Fruit fly (Drosophila melanogaster): Measurements from ENCODE around the gene CG4669.

The CG4669 gene

dm6 chr3L:5187572-5187934, 46.7 kb upstream of the CG4669 start:
- TF ChIP-seq CG10267 (tag; optimal IDR thresholded peaks at IDR 0.05) (peak; percentile 21), Six4 (GFP tag; optimal IDR thresholded peaks at IDR 0.05) (peak; percentile 41), CG18619 (GFP tag; optimal IDR thresholded peaks at IDR 0.05) (no peak), CG7839 (tag; optimal IDR thresholded peaks at IDR 0.05) (peak; percentile 72), CG8290 (GFP tag; optimal IDR thresholded peaks at IDR 0.05) (no peak), CG8290 (tag; optimal IDR thresholded peaks at IDR 0.05) (peak in 1 of 2 experiments; percentile 65), CG10147 (GFP tag; optimal IDR thresholded peaks at IDR 0.05) (peak; percentile 47), Sox100B (GFP tag; optimal IDR thresholded peaks at IDR 0.05) (peak; percentile 6), CG1832 (GFP tag; optimal IDR thresholded peaks at IDR 0.05) (no peak), gce (GFP tag; IDR thresholded peaks at IDR 0.05) (0 out of 3 replicates have a peak, but pooled peaks have one; percentile 37), HLHmδ (GFP tag; optimal IDR thresholded peaks at IDR 0.05) (no peak), HLH3B (GFP tag; IDR thresholded peaks at IDR 0.05) (peak; percentile 73), TFAM (GFP tag; optimal IDR thresholded peaks at IDR 0.05) (peak; percentile 32), CG34422 (GFP tag; IDR thresholded peaks at IDR 0.05) (peak; percentile 72; the same call in 2 of the 3 replicates), CG15696 (tag; optimal IDR thresholded peaks at IDR 0.05) (peak; percentile 47), pnt (GFP tag; optimal IDR thresholded peaks at IDR 0.05) (no peak), yki (optimal IDR thresholded peaks at IDR 0.05) (no peak), Aef1 (GFP tag; IDR thresholded peaks at IDR 0.05) (peak; percentile 40; the same call in 2 of the 3 replicates), Hr3 (GFP tag; optimal IDR thresholded peaks at IDR 0.05) (peak; percentile 38), CG10209 (GFP tag; optimal IDR thresholded peaks at IDR 0.05) (peak; percentile 28), CG18764 (GFP tag; optimal IDR thresholded peaks at IDR 0.05) (peak; percentile 53), dpn (GFP tag; optimal IDR thresholded peaks at IDR 0.05) (peak; percentile 9 to 56), fu2 (GFP tag; optimal IDR thresholded peaks at IDR 0.05) (peak; percentile 36), dmrt11E (tag; optimal IDR thresholded peaks at IDR 0.05) (peak; percentile 85), CG11695 (GFP tag; IDR thresholded peaks at IDR 0.05) (peak; percentile 64; the same call in 2 of the 3 replicates), CG3838 (GFP tag; optimal IDR thresholded peaks at IDR 0.05) (no peak), dysf (GFP tag; IDR thresholded peaks at IDR 0.05) (peak; percentile 61), seq (GFP tag; IDR thresholded peaks at IDR 0.05) (no peak), Drgx (GFP tag; IDR thresholded peaks at IDR 0.05) (peak; percentile 45; the same call in 1 of the 2 replicates), esg (GFP tag; conservative IDR thresholded peaks at IDR 0.05) (peak; percentile 63), CG10462 (GFP tag; optimal IDR thresholded peaks at IDR 0.05) (no peak), lilli (GFP tag; optimal IDR thresholded peaks at IDR 0.05) (peak; percentile 36), B-H1 (GFP tag; IDR thresholded peaks at IDR 0.05) (peak; percentile 57), disco-r (GFP tag; optimal IDR thresholded peaks at IDR 0.05) (no peak), CG7963 (GFP tag; IDR thresholded peaks at IDR 0.05; ENCODE audit: partially characterized antibody) (no peak), tup (GFP tag; optimal IDR thresholded peaks at IDR 0.05) (no peak), CG10979 (tag; optimal IDR thresholded peaks at IDR 0.05) (peak; percentile 74), Elba2 (GFP tag; optimal IDR thresholded peaks at IDR 0.05) (peak; percentile 4), CG6175 (GFP tag; IDR thresholded peaks at IDR 0.05) (no peak), CG43689 (GFP tag; IDR thresholded peaks at IDR 0.05) (peak; percentile 22; the same call in 1 of the 2 replicates), Ada2b (GFP tag; IDR thresholded peaks at IDR 0.05) (0 out of 2 replicates have a peak, but pooled peaks have one; percentile 26), Chrac-16 (GFP tag; optimal IDR thresholded peaks at IDR 0.05) (peak; percentile 54), NC2β (GFP tag; optimal IDR thresholded peaks at IDR 0.05) (peak; percentile 62), bab2 (GFP tag; optimal IDR thresholded peaks at IDR 0.05) (peak; percentile 62), Ssrp (tag; optimal IDR thresholded peaks at IDR 0.05) (peak; percentile 77), jigr1 (GFP tag; IDR thresholded peaks at IDR 0.05) (peak; percentile 41; the same call in 1 of the 3 replicates), CG6689 (GFP tag; IDR thresholded peaks at IDR 0.05) (peak; percentile 74), CG1233 (GFP tag; optimal IDR thresholded peaks at IDR 0.05) (peak; percentile 51), salm (tag; optimal IDR thresholded peaks at IDR 0.05) (peak; percentile 14), en (GFP tag; optimal IDR thresholded peaks at IDR 0.05) (peak; percentile 1), CG2120 (GFP tag; optimal IDR thresholded peaks at IDR 0.05) (peak; percentile 55), p53 (GFP tag; optimal IDR thresholded peaks at IDR 0.05) (no peak)

Data from whole organism, embryonic.